Worm (Caenorhabditis elegans): ENCODE results near the gene lipl-2.
A peak's percentile ranks its signal among the peaks of the same experiment; 100 is the strongest.

Gene lipl-2

DNA sequence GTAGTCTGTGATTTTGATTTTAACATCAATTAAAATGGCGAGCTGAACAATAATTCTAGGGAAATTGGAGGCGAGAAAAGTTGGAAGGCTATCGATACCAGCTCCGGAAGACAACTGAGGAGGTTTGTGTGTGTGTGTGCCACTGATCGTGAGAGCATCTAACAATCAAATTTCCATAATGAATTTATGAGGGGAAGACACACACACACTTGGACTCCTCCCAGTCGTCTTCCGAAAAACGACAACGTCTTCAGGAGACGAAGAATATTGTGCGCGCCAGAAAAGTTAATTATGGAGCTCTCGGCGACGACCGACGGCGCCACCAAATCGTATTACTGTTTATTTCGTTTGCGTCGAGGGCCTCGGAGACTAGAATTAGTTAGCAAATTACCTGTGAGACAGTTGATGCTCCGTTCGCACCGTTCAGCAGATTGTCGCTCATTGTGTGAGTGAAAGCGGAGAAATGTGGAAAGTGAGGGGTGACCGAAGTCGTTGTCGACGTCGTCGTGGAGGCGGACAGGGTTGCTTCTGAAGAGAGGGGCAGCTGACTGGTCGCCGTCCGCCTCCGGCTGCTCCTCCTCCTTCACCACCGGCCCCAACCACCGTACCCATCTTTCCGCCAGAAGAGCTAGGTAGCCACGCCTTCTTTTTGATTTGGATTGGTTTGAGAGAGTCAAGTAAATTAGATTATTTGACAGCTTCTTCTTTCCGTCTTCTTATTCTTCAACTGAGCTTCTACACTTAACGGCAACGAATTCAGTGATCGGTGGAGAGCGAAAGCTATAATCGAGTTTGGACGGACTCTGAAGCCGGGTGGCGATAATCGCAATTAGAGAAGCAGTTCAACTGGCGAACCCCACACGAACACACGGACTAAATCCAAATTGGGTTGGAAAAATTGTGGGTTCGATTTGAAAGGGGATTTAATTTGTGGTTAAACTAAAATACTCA lies 22.3 kb upstream of the lipl-2 start, which contains the start of gene unc-42:
Gene unc-42, minus strand, starts transcription at position 564 of the 951 bp plus-strand sequence.
- TF ChIP-seq tbx-8 (GFP tag; optimal IDR thresholded peaks at IDR 0.05) (no peak), ces-1 (GFP tag; optimal IDR thresholded peaks at IDR 0.05) (peak; percentile 100)

DNA sequence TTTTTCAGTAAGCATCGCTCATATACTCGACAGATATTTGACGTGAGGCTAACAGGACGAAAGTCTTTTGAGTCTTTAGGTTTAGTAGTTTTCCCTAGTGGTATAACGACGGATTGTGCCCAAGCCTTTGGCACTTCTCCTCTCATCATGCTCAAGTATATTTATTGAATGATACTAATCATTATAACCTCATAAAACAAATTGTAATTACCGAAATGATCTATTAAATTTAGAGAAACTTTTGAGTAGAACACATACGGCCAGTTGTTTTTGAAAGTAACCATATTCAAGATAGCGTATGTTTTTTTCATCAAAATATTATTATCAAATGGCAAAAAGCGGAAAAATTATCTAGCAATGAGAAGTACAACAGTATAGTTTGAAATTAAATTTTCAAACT lies 20.1 kb upstream of the lipl-2 start:
- TF ChIP-seq unc-120 (tag; optimal IDR thresholded peaks at IDR 0.05; ENCODE audit: poor library complexity, severe bottlenecking) (no peak), ces-1 (GFP tag; optimal IDR thresholded peaks at IDR 0.05) (peak; percentile 90)

DNA sequence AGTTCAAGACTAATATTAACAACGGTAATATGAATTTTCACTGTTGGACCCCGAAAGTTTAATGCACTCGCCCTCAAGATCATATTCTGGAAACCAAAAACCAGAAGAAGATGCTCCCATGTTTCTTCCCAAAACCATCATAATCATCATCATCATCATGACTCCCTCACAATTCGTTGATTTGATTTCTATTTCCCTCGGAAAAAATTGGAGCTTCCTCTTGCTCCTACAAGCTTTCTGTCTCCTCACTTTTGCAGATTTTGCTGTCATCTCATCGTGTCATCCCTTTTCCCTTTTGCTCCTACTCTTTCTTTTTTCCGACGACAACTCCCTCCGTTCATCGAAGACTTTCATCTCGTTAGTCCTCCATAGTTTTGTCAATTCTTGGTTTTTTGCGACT lies 19.4 kb upstream of the lipl-2 start, which contains the start of gene F46B6.2:
Gene F46B6.2, plus strand, starts transcription at position 316 of the 400 bp plus-strand sequence.
- no peak for TF ChIP-seq lin-32 (GFP tag; optimal IDR thresholded peaks at IDR 0.05)
- TF ChIP-seq ces-1 (GFP tag; optimal IDR thresholded peaks at IDR 0.05) = peak; percentile 99
- TF ChIP-seq elt-3 (tag; optimal IDR thresholded peaks at IDR 0.05) = no peak
- no peak for TF ChIP-seq mep-1 (tag; optimal IDR thresholded peaks at IDR 0.05)
- TF ChIP-seq mls-2 (tag; optimal IDR thresholded peaks at IDR 0.05) = no peak
- no peak for TF ChIP-seq nhr-2 (tag; optimal IDR thresholded peaks at IDR 0.05)
- TF ChIP-seq flh-1 (GFP tag; optimal IDR thresholded peaks at IDR 0.05) = no peak
- TF ChIP-seq nhr-28 (tag; optimal IDR thresholded peaks at IDR 0.05) = no peak

DNA sequence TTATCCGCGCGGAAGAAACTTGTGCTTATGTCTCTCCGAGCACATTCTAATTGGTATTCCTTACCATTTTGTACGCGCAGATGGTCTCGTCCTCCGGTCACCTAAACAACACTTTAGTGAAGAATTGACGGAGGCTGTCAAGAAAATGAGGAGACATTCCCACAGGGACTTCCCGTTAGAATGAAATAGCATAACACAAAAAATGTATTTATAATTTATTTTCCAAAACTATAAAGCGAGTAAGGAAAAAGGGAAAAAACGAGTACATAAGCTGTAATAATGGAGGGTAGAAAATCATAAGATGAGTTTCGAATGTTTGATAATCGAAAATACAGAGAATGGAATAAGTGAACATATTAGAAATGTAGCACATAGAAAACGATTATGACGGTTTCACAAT lies 15.6 kb upstream of the lipl-2 start, which contains the start of gene F46B6.12:
Gene F46B6.12, minus strand, starts transcription at position 101 of the 400 bp plus-strand sequence.
- no peak for TF ChIP-seq mls-2 (tag; optimal IDR thresholded peaks at IDR 0.05)
- TF ChIP-seq ztf-11 (tag; optimal IDR thresholded peaks at IDR 0.05) = no peak

DNA sequence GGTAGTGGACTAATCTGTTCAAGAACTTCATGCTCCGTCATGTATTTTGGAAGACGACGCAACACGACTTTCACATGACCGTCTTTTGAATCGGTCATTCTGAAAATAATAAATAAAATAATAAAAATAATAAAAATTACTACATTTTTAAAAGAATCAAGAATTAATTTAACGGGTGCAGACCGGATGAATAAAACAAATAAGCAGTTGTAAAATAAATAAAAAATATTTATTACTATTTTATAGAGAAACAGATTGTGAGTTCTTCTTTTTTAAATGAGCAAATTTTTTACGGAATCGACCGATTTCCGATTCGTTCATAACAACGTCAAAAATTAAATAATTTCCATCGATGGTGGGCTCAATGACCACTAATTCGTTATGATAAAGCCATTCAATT lies 13.7 kb upstream of the lipl-2 start, which contains the start of gene smg-4:
Gene smg-4, minus strand, starts transcription at position 101 of the 400 bp plus-strand sequence.
- no peak for TF ChIP-seq drap-1 (GFP tag; optimal IDR thresholded peaks at IDR 0.05)
- no peak for TF ChIP-seq cnd-1 (tag; optimal IDR thresholded peaks at IDR 0.05)
- TF ChIP-seq lin-13 (tag; optimal IDR thresholded peaks at IDR 0.05) = no peak
- no peak for TF ChIP-seq ztf-11 (tag; optimal IDR thresholded peaks at IDR 0.05)
- TF ChIP-seq ceh-83 (GFP tag; optimal IDR thresholded peaks at IDR 0.05) = no peak
- TF ChIP-seq nhr-2 (tag; optimal IDR thresholded peaks at IDR 0.05) = no peak
- TF ChIP-seq hlh-1 (tag; optimal IDR thresholded peaks at IDR 0.05) = no peak
- TF ChIP-seq zip-8 (tag; optimal IDR thresholded peaks at IDR 0.05) = no peak
- TF ChIP-seq elt-1 (tag; optimal IDR thresholded peaks at IDR 0.05; ENCODE audit: borderline replicate concordance, insufficient read depth) = no peak
- TF ChIP-seq bed-3 (GFP tag; optimal IDR thresholded peaks at IDR 0.05) = no peak
- TF ChIP-seq mep-1 (tag; optimal IDR thresholded peaks at IDR 0.05) = no peak
- TF ChIP-seq elt-3 (tag; optimal IDR thresholded peaks at IDR 0.05) = no peak
- no peak for TF ChIP-seq pha-4 (tag; optimal IDR thresholded peaks at IDR 0.05)
- no peak for TF ChIP-seq blmp-1 (tag; optimal IDR thresholded peaks at IDR 0.05)
- TF ChIP-seq unc-62 (GFP tag; optimal IDR thresholded peaks at IDR 0.05) = no peak
- TF ChIP-seq nhr-12 (tag; optimal IDR thresholded peaks at IDR 0.05) = no peak

DNA sequence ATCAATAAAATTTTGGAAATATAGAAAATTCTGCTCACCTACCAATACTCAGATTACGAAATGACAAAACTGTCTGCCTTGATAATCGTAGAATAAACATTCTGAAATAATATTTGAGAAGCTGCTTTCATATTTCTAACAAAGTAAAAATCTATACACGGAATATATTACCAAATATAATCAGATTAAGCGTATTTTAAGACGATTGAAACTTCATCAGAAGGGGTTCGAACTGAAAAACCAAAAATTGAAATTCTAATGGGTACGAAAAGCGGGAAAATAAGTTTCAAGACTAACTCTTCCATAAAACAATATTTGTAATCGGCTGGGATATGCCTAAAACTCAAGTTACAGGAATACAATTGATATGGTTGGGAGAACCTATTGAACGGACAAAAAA lies 11.9 kb upstream of the lipl-2 start, which contains the start of gene F46B6.4:
Gene F46B6.4, minus strand, starts transcription at position 101 of the 400 bp plus-strand sequence.
- TF ChIP-seq unc-62 (GFP tag; optimal IDR thresholded peaks at IDR 0.05) = no peak
- TF ChIP-seq pha-4 (tag; optimal IDR thresholded peaks at IDR 0.05) = no peak
- no peak for TF ChIP-seq zip-8 (tag; optimal IDR thresholded peaks at IDR 0.05)
- no peak for TF ChIP-seq cnd-1 (tag; optimal IDR thresholded peaks at IDR 0.05)
- TF ChIP-seq lin-32 (GFP tag; optimal IDR thresholded peaks at IDR 0.05) = no peak
- TF ChIP-seq mep-1 (tag; optimal IDR thresholded peaks at IDR 0.05) = no peak
- TF ChIP-seq ztf-11 (tag; optimal IDR thresholded peaks at IDR 0.05) = no peak
- TF ChIP-seq elt-3 (tag; optimal IDR thresholded peaks at IDR 0.05) = no peak
- no peak for TF ChIP-seq ceh-39 (tag; optimal IDR thresholded peaks at IDR 0.05)
- no peak for TF ChIP-seq ham-2 (GFP tag; optimal IDR thresholded peaks at IDR 0.05)
- no peak for TF ChIP-seq mab-5 (tag; optimal IDR thresholded peaks at IDR 0.05)
- TF ChIP-seq blmp-1 (tag; optimal IDR thresholded peaks at IDR 0.05) = no peak
- no peak for TF ChIP-seq lsy-2 (tag; optimal IDR thresholded peaks at IDR 0.05)
- TF ChIP-seq nhr-28 (tag; optimal IDR thresholded peaks at IDR 0.05) = no peak
- TF ChIP-seq nhr-2 (tag; optimal IDR thresholded peaks at IDR 0.05) = no peak
- no peak for TF ChIP-seq flh-1 (GFP tag; optimal IDR thresholded peaks at IDR 0.05)
- no peak for TF ChIP-seq elt-1 (tag; optimal IDR thresholded peaks at IDR 0.05; ENCODE audit: borderline replicate concordance, insufficient read depth)
- no peak for TF ChIP-seq lin-13 (tag; optimal IDR thresholded peaks at IDR 0.05)
- TF ChIP-seq hlh-1 (tag; optimal IDR thresholded peaks at IDR 0.05) = no peak
- no peak for TF ChIP-seq sptf-1 (tag; optimal IDR thresholded peaks at IDR 0.05)

All from whole organism, mixed stage, embryonic.